Worm (Caenorhabditis elegans) whole organism, young adult: ENCODE data around the gene ced-13.

ENCODE experiments used
- cebp-1 ChIP-seq, 2 experiments: fragments of 200-800 bp in 1 of 2; sonication (Bioruptor generic) in 1 of 2; sonication (generic microtip) in 1 of 2; IDR thresholded peaks in 1 of 2; optimal IDR thresholded peaks in 1 of 2; 2 replicates each; pipeline versions ENCODE4 v1.3.6 to Lab custom; 2017 to 2022; ENCODE audit warnings: missing compliant biosample characterization in 2 of 2, missing genetic modification characterization in 2 of 2, mild to moderate bottlenecking in 1 of 2, missing genetic modification reagents in 1 of 2, moderate library complexity in 1 of 2
- tbx-9 ChIP-seq: sonication (generic microtip); optimal IDR thresholded peaks from 2 replicates; lab custom pipeline; 2016; ENCODE audit warnings: borderline replicate concordance, missing genetic modification characterization, inconsistent platforms, missing compliant biosample characterization

DNA sequence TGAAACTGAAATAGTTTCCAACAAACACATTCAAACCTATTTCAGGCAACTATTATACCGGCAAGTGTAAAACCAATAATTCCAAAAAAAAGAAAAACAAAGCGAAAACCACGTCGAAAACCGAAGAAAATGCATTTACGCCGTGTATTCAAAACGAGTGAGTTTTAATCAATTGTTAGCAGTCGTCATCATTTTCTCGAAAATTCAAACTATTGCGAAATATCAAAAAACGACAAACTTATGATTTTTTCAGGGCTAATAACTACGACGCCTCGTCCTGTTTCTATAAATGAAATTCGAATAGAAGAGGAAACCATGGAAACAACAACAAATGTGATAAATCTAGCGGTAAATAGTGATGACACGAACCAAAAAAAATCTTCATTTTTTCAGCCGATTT lies 13.3 kb downstream of the ced-13 start:
- TF ChIP-seq cebp-1 (GFP tag; IDR thresholded peaks at IDR 0.05; lab: Robert Waterston, UW), result peak; percentile 91
- peak; percentile 97 for TF ChIP-seq cebp-1 (tag; optimal IDR thresholded peaks at IDR 0.05; lab: Kevin White, UChicago)
- TF ChIP-seq tbx-9 (tag; lab: Kevin White, UChicago), result no peak
